Fruit fly (Drosophila melanogaster) whole organism, embryonic: ENCODE data around the gene CG44090.

Experiments used
- B-H1 ChIP-seq: fragments of 200-800 bp; sonication (Bioruptor generic); IDR thresholded peaks from 3 replicates; pipeline ENCODE4 v1.3.6; 2022; ENCODE audit warnings: missing biosample characterization, missing genetic modification characterization
- Bdp1 ChIP-seq: fragments of 200-800 bp; sonication (Bioruptor generic); optimal IDR thresholded peaks from 3 replicates; lab custom pipeline; 2016; ENCODE audit warnings: missing biosample characterization, missing genetic modification characterization
- CG1024 ChIP-seq: fragments of 200-800 bp; sonication (Bioruptor generic); IDR thresholded peaks from 2 replicates; pipeline ENCODE4 v1.3.6; 2022; ENCODE audit warnings: missing biosample characterization, missing genetic modification characterization
- CG15696 ChIP-seq: fragments of 200-800 bp; sonication (Bioruptor generic); optimal IDR thresholded peaks from 2 replicates; lab custom pipeline; 2019; ENCODE audit warnings: missing biosample characterization, mild to moderate bottlenecking, missing genetic modification characterization, moderate library complexity
- CG1647 ChIP-seq: fragments of 200-800 bp; sonication (Bioruptor generic); optimal IDR thresholded peaks from 3 replicates; lab custom pipeline; 2016; ENCODE audit warnings: missing biosample characterization, missing genetic modification characterization
- CG17361 ChIP-seq: fragments of 200-800 bp; sonication (Bioruptor generic); IDR thresholded peaks from 3 replicates; pipeline ENCODE4 v1.3.6; 2022; ENCODE audit warnings: missing biosample characterization, missing genetic modification characterization
- CG1792 ChIP-seq: fragments of 200-800 bp; sonication (Bioruptor generic); optimal IDR thresholded peaks from 2 replicates; lab custom pipeline; 2016; ENCODE audit warnings: missing biosample characterization, missing genetic modification characterization
- CG1832 ChIP-seq: fragments of 200-800 bp; sonication (Bioruptor generic); optimal IDR thresholded peaks from 2 replicates; lab custom pipeline; 2017; ENCODE audit warnings: missing biosample characterization, mild to moderate bottlenecking, missing genetic modification characterization, inconsistent platforms
- CG18476 ChIP-seq: fragments of 200-800 bp; sonication (Bioruptor generic); optimal IDR thresholded peaks from 2 replicates; lab custom pipeline; 2016; ENCODE audit warnings: missing biosample characterization, mild to moderate bottlenecking, missing genetic modification characterization
- CG2199 ChIP-seq: fragments of 200-800 bp; sonication (Bioruptor generic); IDR thresholded peaks from 3 replicates; pipeline ENCODE4 v1.3.6; 2022; ENCODE audit warnings: missing biosample characterization, missing genetic modification characterization
- CG3065 ChIP-seq: fragments of 200-800 bp; sonication (Bioruptor generic); optimal IDR thresholded peaks from 2 replicates; lab custom pipeline; 2016; ENCODE audit warnings: missing biosample characterization, missing genetic modification characterization
- CG31441 ChIP-seq: fragments of 200-800 bp; sonication (Bioruptor generic); IDR thresholded peaks from 2 replicates; pipeline ENCODE4 v1.3.6; 2022; ENCODE audit warnings: missing biosample characterization, missing genetic modification characterization
- CG3163 ChIP-seq: fragments of 200-800 bp; sonication (Bioruptor generic); optimal IDR thresholded peaks from 3 replicates; lab custom pipeline; 2016; ENCODE audit warnings: missing biosample characterization, missing genetic modification characterization
- CG33213 ChIP-seq: fragments of 200-800 bp; sonication (Bioruptor generic); optimal IDR thresholded peaks from 3 replicates; lab custom pipeline; 2016; ENCODE audit warnings: missing biosample characterization, missing genetic modification characterization
- CG4404 ChIP-seq: fragments of 200-800 bp; sonication (Bioruptor generic); IDR thresholded peaks from 2 replicates; pipeline ENCODE4 v1.3.6; 2022; ENCODE audit warnings: missing biosample characterization, missing genetic modification characterization
- CG4730 ChIP-seq: fragments of 200-800 bp; sonication (Bioruptor generic); IDR thresholded peaks from 2 replicates; pipeline ENCODE4 v1.3.6; 2022; ENCODE audit warnings: missing biosample characterization, missing genetic modification characterization
- CG6175 ChIP-seq: fragments of 200-800 bp; sonication (Bioruptor generic); IDR thresholded peaks from 3 replicates; pipeline ENCODE4 v1.3.6; 2022; ENCODE audit warnings: missing biosample characterization, missing genetic modification characterization
- CG6272 ChIP-seq: fragments of 200-800 bp; sonication (Bioruptor generic); IDR thresholded peaks from 2 replicates; pipeline ENCODE4 v1.3.6; 2022; ENCODE audit warnings: missing biosample characterization, missing genetic modification characterization
- CG7556 ChIP-seq: fragments of 200-800 bp; sonication (Bioruptor generic); optimal IDR thresholded peaks from 2 replicates; lab custom pipeline; 2017; ENCODE audit warnings: missing biosample characterization, mild to moderate bottlenecking, missing genetic modification characterization
- CG7786 ChIP-seq: fragments of 200-800 bp; sonication (Bioruptor generic); optimal IDR thresholded peaks from 2 replicates; lab custom pipeline; 2016; ENCODE audit warnings: missing biosample characterization, missing genetic modification characterization
- CG8924 ChIP-seq: fragments of 200-800 bp; optimal IDR thresholded peaks from 3 replicates; lab custom pipeline; 2019; ENCODE audit warnings: missing biosample characterization, mild to moderate bottlenecking, missing genetic modification characterization, moderate library complexity
- CG9609 ChIP-seq: fragments of 200-800 bp; sonication (Bioruptor generic); optimal IDR thresholded peaks from 3 replicates; lab custom pipeline; 2016; ENCODE audit warnings: missing biosample characterization, missing genetic modification characterization
- GATAe ChIP-seq: fragments of 200-800 bp; sonication (Bioruptor generic); conservative IDR thresholded peaks from 2 replicates; pipeline ENCODE4 v1.3.6; 2022; ENCODE audit warnings: missing biosample characterization, missing genetic modification characterization
- H15 ChIP-seq: fragments of 200-800 bp; sonication (Bioruptor generic); IDR thresholded peaks from 3 replicates; pipeline ENCODE4 v1.3.6; 2022; ENCODE audit warnings: missing biosample characterization, missing genetic modification characterization
- HLH3B ChIP-seq: fragments of 200-800 bp; sonication (Bioruptor generic); IDR thresholded peaks from 2 replicates; pipeline ENCODE4 v1.3.6; 2022; ENCODE audit warnings: missing biosample characterization, missing genetic modification characterization
- Hr51 ChIP-seq, 2 experiments: fragments of 200-800 bp; sonication (Bioruptor generic); optimal IDR thresholded peaks; 2 replicates in 1 of 2; 3 replicates in 1 of 2; lab custom pipeline; 2016 to 2018; ENCODE audit warnings: missing biosample characterization in 2 of 2, missing genetic modification characterization in 2 of 2, mild to moderate bottlenecking in 1 of 2, moderate library complexity in 1 of 2
- Med ChIP-seq: fragments of 200-800 bp; sonication (Bioruptor generic); peaks from one replicate; lab custom pipeline; 2016; ENCODE audit warnings: missing biosample characterization, missing genetic modification characterization, mild to moderate bottlenecking, inconsistent platforms, moderate library complexity
- Meics ChIP-seq: fragments of 200-800 bp; sonication (Bioruptor generic); optimal IDR thresholded peaks from 2 replicates; lab custom pipeline; 2017; ENCODE audit warnings: missing biosample characterization, mild to moderate bottlenecking, missing genetic modification characterization
- NK7.1 ChIP-seq: fragments of 200-800 bp; sonication (Bioruptor generic); optimal IDR thresholded peaks from 3 replicates; lab custom pipeline; 2016; ENCODE audit warnings: missing biosample characterization, missing genetic modification characterization
- Neu2 ChIP-seq: fragments of 200-800 bp; sonication (Bioruptor generic); optimal IDR thresholded peaks from 3 replicates; lab custom pipeline; 2016; ENCODE audit warnings: missing biosample characterization, missing genetic modification characterization, borderline replicate concordance
- aop ChIP-seq: fragments of 200-800 bp; sonication (Bioruptor generic); IDR thresholded peaks from 2 replicates; pipeline ENCODE4 v1.3.6; 2022; ENCODE audit warnings: missing biosample characterization, missing genetic modification characterization
- bab2 ChIP-seq: fragments of 200-800 bp; sonication (Bioruptor generic); optimal IDR thresholded peaks from 2 replicates; lab custom pipeline; 2016; ENCODE audit warnings: missing biosample characterization, missing genetic modification characterization
- bcd ChIP-seq: fragments of 200-800 bp; sonication (Bioruptor generic); optimal IDR thresholded peaks from 2 replicates; lab custom pipeline; 2017; ENCODE audit warnings: missing biosample characterization, mild to moderate bottlenecking, missing genetic modification characterization
- chif ChIP-seq, 2 experiments: fragments of 200-800 bp; sonication (Bioruptor generic); optimal IDR thresholded peaks; 3 replicates each; lab custom pipeline; 2016; ENCODE audit warnings: missing biosample characterization in 2 of 2, missing genetic modification characterization in 2 of 2
- chn ChIP-seq: fragments of 200-800 bp; sonication (Bioruptor generic); optimal IDR thresholded peaks from 2 replicates; lab custom pipeline; 2016; ENCODE audit warnings: missing biosample characterization, missing genetic modification characterization
- esg ChIP-seq: fragments of 200-800 bp; sonication (Bioruptor generic); conservative IDR thresholded peaks from 2 replicates; pipeline ENCODE4 v1.3.6; 2022; ENCODE audit warnings: missing biosample characterization, missing genetic modification characterization
- eyg ChIP-seq: fragments of 200-800 bp; sonication (Bioruptor generic); optimal IDR thresholded peaks from 3 replicates; lab custom pipeline; 2016; ENCODE audit warnings: missing biosample characterization, missing genetic modification characterization
- fd102C ChIP-seq: fragments of 200-800 bp; sonication (Bioruptor generic); optimal IDR thresholded peaks from 2 replicates; lab custom pipeline; 2018; ENCODE audit warnings: missing biosample characterization, mild to moderate bottlenecking, missing genetic modification characterization, moderate library complexity
- knrl ChIP-seq: fragments of 200-800 bp; sonication (Bioruptor generic); IDR thresholded peaks from 3 replicates; pipeline ENCODE4 v1.3.6; 2022; ENCODE audit warnings: missing biosample characterization, missing genetic modification characterization; ENCODE audit not compliant: partially characterized antibody
- mam ChIP-seq: fragments of 200-800 bp; sonication (Bioruptor generic); optimal IDR thresholded peaks from 3 replicates; lab custom pipeline; 2016; ENCODE audit warnings: missing biosample characterization, missing genetic modification characterization
- nerfin-1 ChIP-seq: fragments of 200-800 bp; sonication (Bioruptor generic); optimal IDR thresholded peaks from 3 replicates; lab custom pipeline; 2019; ENCODE audit warnings: missing biosample characterization, mild to moderate bottlenecking, missing genetic modification characterization, moderate library complexity
- p53 ChIP-seq: fragments of 200-800 bp; sonication (Bioruptor generic); optimal IDR thresholded peaks from 2 replicates; lab custom pipeline; 2016; ENCODE audit warnings: missing biosample characterization, missing genetic modification characterization
- sens-2 ChIP-seq: fragments of 200-800 bp; sonication (Bioruptor generic); IDR thresholded peaks from 2 replicates; pipeline ENCODE4 v1.3.6; 2022; ENCODE audit warnings: missing biosample characterization, missing genetic modification characterization
- sima ChIP-seq: fragments of 200-800 bp; sonication (Bioruptor generic); optimal IDR thresholded peaks from 2 replicates; lab custom pipeline; 2016; ENCODE audit warnings: missing biosample characterization, missing genetic modification characterization
- sna ChIP-seq: fragments of 200-800 bp; sonication (Bioruptor generic); IDR thresholded peaks from 2 replicates; pipeline ENCODE4 v1.3.6; 2022; ENCODE audit warnings: missing biosample characterization, missing genetic modification characterization; ENCODE audit not compliant: partially characterized antibody
- tin ChIP-seq: fragments of 200-800 bp; sonication (Bioruptor generic); optimal IDR thresholded peaks from 3 replicates; lab custom pipeline; 2016; ENCODE audit warnings: missing biosample characterization, missing genetic modification characterization
- tll ChIP-seq, 2 experiments: fragments of 200-800 bp in 1 of 2; fragments of >200 bp in 1 of 2; sonication (Bioruptor generic) in 1 of 2; optimal IDR thresholded peaks; 2 replicates each; lab custom pipeline; 2017 to 2019; ENCODE audit warnings: missing biosample characterization in 2 of 2, missing genetic modification characterization in 2 of 2, mild to moderate bottlenecking in 1 of 2, moderate library complexity in 1 of 2
- toy ChIP-seq: fragments of 200-800 bp; sonication (Bioruptor generic); IDR thresholded peaks from 2 replicates; pipeline ENCODE4 v1.3.6; 2022; ENCODE audit warnings: missing biosample characterization, missing genetic modification characterization
- ttk ChIP-seq: fragments of 200-800 bp; sonication (Bioruptor generic); IDR thresholded peaks from 2 replicates; pipeline ENCODE4 v2.1.2; 2022; ENCODE audit warnings: missing biosample characterization, missing genetic modification characterization
- zen ChIP-seq: fragments of 200-800 bp; sonication (Bioruptor generic); optimal IDR thresholded peaks from 3 replicates; lab custom pipeline; 2018; ENCODE audit warnings: missing biosample characterization, mild to moderate bottlenecking, missing genetic modification characterization, moderate library complexity

CG44090 gene

dm6 chr3R:17394318-17395188, 39.7 kb downstream of the CG44090 start, which contains the start of gene CREG (continued):
- TF ChIP-seq Neu2 = no peak
- no peak for TF ChIP-seq CG6175 (GFP tag; lab: Robert Waterston, UW)
- TF ChIP-seq ttk (GFP tag; lab: Robert Waterston, UW) = no peak
- TF ChIP-seq tll (GFP tag; optimal IDR thresholded peaks at IDR 0.05; lab: Kevin White, UChicago) = peak in 1 of 2 experiments; percentile 91
- TF ChIP-seq CG1792 (GFP tag; lab: Kevin White, UChicago) = no peak
- TF ChIP-seq Bdp1 (GFP tag; lab: Kevin White, UChicago) = no peak
- no peak for TF ChIP-seq CG6272 (GFP tag; lab: Robert Waterston, UW)
- no peak for TF ChIP-seq eyg (GFP tag; lab: Kevin White, UChicago)
- TF ChIP-seq CG17361 (GFP tag; lab: Robert Waterston, UW) = peak; percentile 72; the same call in 2 of the 3 replicates
- no peak for TF ChIP-seq bcd (GFP tag; lab: Kevin White, UChicago)
- no peak for TF ChIP-seq fd102C (GFP tag; lab: Kevin White, UChicago)
- no peak for TF ChIP-seq NK7.1 (GFP tag; lab: Kevin White, UChicago)
- peak; percentile 36; the same call in 1 of the 2 replicates for TF ChIP-seq CG31441
- no peak for TF ChIP-seq CG1832 (GFP tag; lab: Kevin White, UChicago)
- no peak for TF ChIP-seq H15 (GFP tag; lab: Robert Waterston, UW)
- TF ChIP-seq sens-2 = no peak
- no peak for TF ChIP-seq tin (GFP tag; lab: Kevin White, UChicago)
- TF ChIP-seq CG15696 (tag; lab: Kevin White, UChicago) = no peak
- peak in 1 of 2 experiments; percentile 15 for TF ChIP-seq Hr51 (GFP tag; optimal IDR thresholded peaks at IDR 0.05; lab: Kevin White, UChicago)
- TF ChIP-seq bab2 (GFP tag; lab: Kevin White, UChicago) = no peak
- TF ChIP-seq CG18476 (GFP tag; lab: Kevin White, UChicago) = no peak
- TF ChIP-seq B-H1 (GFP tag; lab: Robert Waterston, UW) = no peak
- no peak for TF ChIP-seq CG7786 (GFP tag; lab: Kevin White, UChicago)
- TF ChIP-seq mam = no peak
- TF ChIP-seq Med (GFP tag; lab: Kevin White, UChicago) = peak; percentile 71
- peak in 1 of 2 experiments; percentile 16 for TF ChIP-seq chif (GFP tag; optimal IDR thresholded peaks at IDR 0.05; lab: Kevin White, UChicago)
- TF ChIP-seq esg (GFP tag; lab: Robert Waterston, UW) = no peak
- TF ChIP-seq CG33213 = no peak
- no peak for TF ChIP-seq toy
- peak; percentile 28 for TF ChIP-seq CG7556
- TF ChIP-seq sima = no peak
- no peak for TF ChIP-seq nerfin-1 (tag; lab: Kevin White, UChicago)
- TF ChIP-seq CG4730 = no peak
- TF ChIP-seq CG8924 (tag; lab: Kevin White, UChicago) = peak; percentile 19
- no peak for TF ChIP-seq sna (GFP tag; lab: Robert Waterston, UW)
- no peak for TF ChIP-seq p53
- no peak for TF ChIP-seq CG3163 (GFP tag; lab: Kevin White, UChicago)
- TF ChIP-seq CG3065 = no peak
- no peak for TF ChIP-seq CG1647 (GFP tag; lab: Kevin White, UChicago)
- peak; percentile 25 for TF ChIP-seq Meics (GFP tag; lab: Kevin White, UChicago)
- TF ChIP-seq knrl = no peak
- TF ChIP-seq CG1024 (GFP tag; lab: Robert Waterston, UW) = no peak
- TF ChIP-seq zen (tag; lab: Kevin White, UChicago) = peak; percentile 90
- TF ChIP-seq HLH3B (GFP tag; lab: Robert Waterston, UW) = no peak
- TF ChIP-seq GATAe (GFP tag; lab: Robert Waterston, UW) = no peak
- no peak for TF ChIP-seq CG2199 (GFP tag; lab: Robert Waterston, UW)
- TF ChIP-seq chn = peak; percentile 0
- no peak for TF ChIP-seq CG9609 (GFP tag; lab: Kevin White, UChicago)
- no peak for TF ChIP-seq CG4404 (GFP tag; lab: Robert Waterston, UW)
- TF ChIP-seq aop (GFP tag; lab: Robert Waterston, UW) = no peak
